Worm (Caenorhabditis elegans) whole organism, dauer: Measurements from ENCODE around the gene R11D1.13.

Experiments used
- unc-62 ChIP-seq: sonication (generic microtip); optimal IDR thresholded peaks from 2 replicates; lab custom pipeline; 2017; ENCODE audit warnings: missing biosample characterization, missing genetic modification reagents, missing genetic modification characterization

Gene R11D1.13

ce11 chrV:12728062-12728665 lies 1.2 kb downstream of the R11D1.13 start, which contains the start of the genes rpl-28 and mrpl-49:
Gene rpl-28 (minus strand): TSS chrV:12728112.
Gene mrpl-49 (plus strand): TSS chrV:12728631.
- no peak for TF ChIP-seq unc-62

- TF ChIP-seq unc-62, result no peak
Measured at ce11 chrV:12729220-12729619, 2.3 kb downstream of the R11D1.13 start, which contains the start of gene R11D1.10. Gene R11D1.10 (plus strand): TSS chrV:12729520.

- TF ChIP-seq unc-62, result no peak
Measured at ce11 chrV:12732734-12733133, 5.8 kb downstream of the R11D1.13 start.

- no peak for TF ChIP-seq unc-62
Measured at ce11 chrV:12733465-12734248, 6.7 kb downstream of the R11D1.13 start, which contains the start of the genes dhs-21 and xbx-9. Gene dhs-21 (minus strand): TSS chrV:12733645. Gene xbx-9 (plus strand): TSS chrV:12734198.

- no peak for TF ChIP-seq unc-62
Measured at ce11 chrV:12736166-12736753, 9.3 kb downstream of the R11D1.13 start, which contains the start of gene cky-1. Gene cky-1 (plus strand): TSS chrV:12736703.

ce11 chrV:12741684-12742083 lies 14.7 kb downstream of the R11D1.13 start, which contains the start of gene hrg-7:
Gene hrg-7 (plus strand): TSS chrV:12742041.
- TF ChIP-seq unc-62, result no peak

ce11 chrV:12743778-12744502 lies 17.0 kb downstream of the R11D1.13 start:
- no peak for TF ChIP-seq unc-62

ce11 chrV:12744979-12745378 lies 18.0 kb downstream of the R11D1.13 start, which contains the start of gene C15C8.7:
Gene C15C8.7 (minus strand): TSS chrV:12745050.
- TF ChIP-seq unc-62, result no peak

ce11 chrV:12747431-12747830 lies 20.5 kb downstream of the R11D1.13 start, which contains the start of gene C15C8.4:
Gene C15C8.4 (minus strand): TSS chrV:12747463.
- TF ChIP-seq unc-62, result no peak

- no peak for TF ChIP-seq unc-62
Measured at ce11 chrV:12747856-12748255, 20.9 kb downstream of the R11D1.13 start, which contains the start of gene C15C8.5. Gene C15C8.5 (plus strand): TSS chrV:12748007.

ce11 chrV:12749558-12749957 lies 22.6 kb downstream of the R11D1.13 start:
- TF ChIP-seq unc-62, result no peak

- no peak for TF ChIP-seq unc-62
Measured at ce11 chrV:12751495-12752050, 24.6 kb downstream of the R11D1.13 start, which contains the start of gene C15C8.6. Gene C15C8.6 (minus strand): TSS chrV:12751545.

- TF ChIP-seq unc-62, result no peak
Measured at ce11 chrV:12752407-12752806, 25.5 kb downstream of the R11D1.13 start, which contains the start of gene C15C8.8. Gene C15C8.8 (minus strand): TSS chrV:12752507.

ce11 chrV:12754839-12755238 lies 27.9 kb downstream of the R11D1.13 start, which contains the start of gene gpa-13:
Gene gpa-13 (minus strand): TSS chrV:12754939.
- TF ChIP-seq unc-62, result no peak

ce11 chrV:12759660-12760059 lies 32.7 kb downstream of the R11D1.13 start, which contains the start of gene papl-1:
Gene papl-1 (minus strand): TSS chrV:12759760.
- TF ChIP-seq unc-62, result no peak

- no peak for TF ChIP-seq unc-62
Measured at ce11 chrV:12760913-12761312, 34.0 kb downstream of the R11D1.13 start, which contains the start of gene F18E2.15. Gene F18E2.15 (minus strand): TSS chrV:12761013.
